Worm (Caenorhabditis elegans): ENCODE measurements around the gene T03G6.3.
A peak's percentile ranks its signal among the peaks of the same experiment; 100 is the strongest.

The T03G6.3 gene

DNA sequence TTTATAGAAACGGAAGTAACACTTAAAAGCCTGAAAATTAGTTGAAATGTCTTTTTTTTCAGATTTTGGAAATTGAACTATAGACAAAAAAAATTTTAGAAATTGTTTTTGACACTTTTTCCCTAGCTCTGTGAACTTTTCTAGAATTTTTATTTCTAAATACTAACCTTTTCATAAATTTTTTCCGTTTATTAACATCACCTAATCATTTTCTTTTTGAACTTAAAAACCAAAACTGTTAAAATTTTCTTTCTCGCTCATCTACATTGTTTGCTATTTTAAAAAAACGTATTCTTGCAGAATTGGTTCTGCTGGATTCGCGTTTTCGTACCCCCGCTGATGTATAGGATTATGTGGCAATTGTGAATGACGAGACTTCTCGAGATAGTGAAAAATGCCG lies 21.8 kb downstream of the T03G6.3 start, which contains the start of the genes nhr-40 and T03G6.7:
nhr-40 (plus strand) TSS at position 301 of the 400 bp plus-strand sequence.
T03G6.7 (plus strand) TSS at position 337 of the 400 bp plus-strand sequence.
- no peak for TF ChIP-seq dve-1 (tag; optimal IDR thresholded peaks at IDR 0.05; ENCODE audit: insufficient read depth)
- peak; percentile 64 for TF ChIP-seq aha-1 (tag)
- no peak for TF ChIP-seq fos-1 (tag; optimal IDR thresholded peaks at IDR 0.05)

DNA sequence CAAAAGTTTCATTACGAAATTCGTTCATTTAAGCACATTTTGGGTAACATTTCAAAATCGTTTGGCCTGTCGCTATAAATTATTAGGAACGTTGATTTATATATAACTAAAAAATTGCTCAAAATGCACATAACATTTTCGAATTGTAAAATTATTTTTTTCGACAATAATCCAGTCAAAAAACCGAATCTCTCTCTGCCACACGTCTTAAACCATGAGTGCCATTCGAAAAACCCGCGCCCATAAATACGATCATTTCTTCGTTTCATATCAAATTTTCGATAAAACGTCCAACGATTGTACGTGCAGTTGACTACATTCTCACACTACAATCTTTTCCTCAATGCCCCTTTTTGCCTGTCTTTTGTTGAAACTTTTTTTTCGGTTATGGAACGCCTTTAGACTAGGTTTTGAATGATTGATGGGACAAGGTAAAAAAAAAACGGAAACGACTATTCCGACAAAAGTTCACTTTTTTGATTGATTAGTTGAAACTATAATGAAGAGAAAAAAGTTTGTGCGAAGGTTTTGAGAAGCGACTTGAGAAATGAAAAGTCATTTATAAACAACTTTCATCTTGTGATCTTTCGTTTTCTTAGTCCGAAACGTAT lies 22.8 kb downstream of the T03G6.3 start:
- TF ChIP-seq daf-12 (tag; optimal IDR thresholded peaks at IDR 0.05) (no peak), dve-1 (tag; optimal IDR thresholded peaks at IDR 0.05; ENCODE audit: insufficient read depth) (peak; percentile 1), nhr-25 (tag; optimal IDR thresholded peaks at IDR 0.05; ENCODE audit: borderline replicate concordance, insufficient read depth) (peak; percentile 23), hif-1 (tag; optimal IDR thresholded peaks at IDR 0.05) (peak; percentile 0 to 92), aha-1 (tag) (peak; percentile 95), daf-16 (GFP tag; optimal IDR thresholded peaks at IDR 0.05) (peak in 1 of 2 experiments; percentile 49), daf-16 (tag; optimal IDR thresholded peaks at IDR 0.05) (peak; percentile 27), ceh-82 (tag; optimal IDR thresholded peaks at IDR 0.05) (no peak), mxl-3 (GFP tag; optimal IDR thresholded peaks at IDR 0.05) (no peak), ceh-20 (GFP tag; IDR thresholded peaks at IDR 0.05) (peak; percentile 94), R02D3.7 (tag; optimal IDR thresholded peaks at IDR 0.05) (no peak), tra-1 (GFP tag; IDR thresholded peaks at IDR 0.05) (peak; percentile 86), hlh-30 (tag; optimal IDR thresholded peaks at IDR 0.05; ENCODE audit: insufficient read depth) (peak; percentile 10), pha-4 (GFP tag; IDR thresholded peaks at IDR 0.05) (no peak), pha-4 (tag; optimal IDR thresholded peaks at IDR 0.05) (no peak), dpl-1 (GFP tag; optimal IDR thresholded peaks at IDR 0.05) (no peak), nhr-28 (tag; optimal IDR thresholded peaks at IDR 0.05) (peak; percentile 98), dmd-6 (GFP tag; IDR thresholded peaks at IDR 0.05) (peak; percentile 69), cey-2 (tag; optimal IDR thresholded peaks at IDR 0.05; ENCODE audit: borderline replicate concordance, insufficient read depth) (peak; percentile 55), ama-1 (optimal IDR thresholded peaks at IDR 0.05) (peak; percentile 10), mep-1 (tag; optimal IDR thresholded peaks at IDR 0.05) (peak; percentile 15), hlh-11 (tag; optimal IDR thresholded peaks at IDR 0.05) (peak; percentile 44), mdl-1 (tag; optimal IDR thresholded peaks at IDR 0.05) (peak in 1 of 2 experiments; percentile 9), lin-1 (GFP tag; IDR thresholded peaks at IDR 0.05) (no peak)

DNA sequence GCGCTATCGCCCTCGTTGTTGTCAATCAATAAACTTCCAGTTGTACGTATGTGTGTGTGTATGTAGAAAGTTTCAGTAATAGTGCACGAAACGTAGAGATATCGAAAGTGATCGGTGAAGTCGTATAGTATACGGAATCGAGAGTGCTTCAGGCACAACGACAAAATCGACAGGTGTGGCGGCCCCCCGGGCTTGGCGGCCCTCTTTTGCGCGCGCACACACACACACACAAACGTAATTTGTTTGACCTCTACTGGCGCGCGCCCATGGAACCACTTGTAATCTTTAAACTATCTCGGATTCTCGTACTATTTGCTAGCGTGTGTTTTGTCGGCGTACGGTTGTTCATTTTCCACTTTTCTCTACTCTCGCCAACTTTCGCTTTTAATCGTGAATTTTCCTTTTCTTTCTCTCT lies 23.9 kb downstream of the T03G6.3 start:
- TF ChIP-seq arid-1 (GFP tag; conservative IDR thresholded peaks at IDR 0.05) (0 out of 2 replicates have a peak, but pooled peaks have one; percentile 26), D1046.2 (GFP tag; IDR thresholded peaks at IDR 0.05) (no peak), egl-27 (tag; optimal IDR thresholded peaks at IDR 0.05) (no peak), daf-19 (GFP tag; conservative IDR thresholded peaks at IDR 0.05) (no peak), nhr-48 (tag; optimal IDR thresholded peaks at IDR 0.05) (peak; percentile 29), mdt-29 (GFP tag; IDR thresholded peaks at IDR 0.05) (no peak), ceh-32 (tag; optimal IDR thresholded peaks at IDR 0.05; ENCODE audit: poor library complexity) (no peak), hmg-1.1 (GFP tag; IDR thresholded peaks at IDR 0.05) (0 out of 2 replicates have a peak, but pooled peaks have one; percentile 27), lsy-2 (tag; optimal IDR thresholded peaks at IDR 0.05) (peak in 1 of 2 experiments; percentile 10), ceh-62 (tag; optimal IDR thresholded peaks at IDR 0.05) (no peak), Y5F2A.4 (GFP tag; optimal IDR thresholded peaks at IDR 0.05) (no peak), unc-130 (GFP tag; optimal IDR thresholded peaks at IDR 0.05) (no peak), fkh-10 (GFP tag; optimal IDR thresholded peaks at IDR 0.05) (no peak), saeg-2 (GFP tag; IDR thresholded peaks at IDR 0.05) (no peak), F49E8.2 (tag; optimal IDR thresholded peaks at IDR 0.05; ENCODE audit: borderline replicate concordance) (no peak), F26F4.8 (GFP tag; conservative IDR thresholded peaks at IDR 0.05) (no peak), nhr-28 (tag; optimal IDR thresholded peaks at IDR 0.05) (peak; percentile 55), zip-11 (GFP tag; IDR thresholded peaks at IDR 0.05) (no peak), ces-1 (GFP tag; optimal IDR thresholded peaks at IDR 0.05) (no peak), lir-3 (tag; optimal IDR thresholded peaks at IDR 0.05) (no peak), php-3 (GFP tag; IDR thresholded peaks at IDR 0.05) (no peak), unc-39 (tag; optimal IDR thresholded peaks at IDR 0.05) (no peak), ceh-28 (tag; optimal IDR thresholded peaks at IDR 0.05) (no peak), mep-1 (tag; optimal IDR thresholded peaks at IDR 0.05) (peak; percentile 71), nhr-237 (tag; optimal IDR thresholded peaks at IDR 0.05) (no peak)

Measured in whole organism, L4 larva.